Worm (Caenorhabditis elegans): ENCODE data around the gene rhgf-1.

Gene rhgf-1

DNA sequence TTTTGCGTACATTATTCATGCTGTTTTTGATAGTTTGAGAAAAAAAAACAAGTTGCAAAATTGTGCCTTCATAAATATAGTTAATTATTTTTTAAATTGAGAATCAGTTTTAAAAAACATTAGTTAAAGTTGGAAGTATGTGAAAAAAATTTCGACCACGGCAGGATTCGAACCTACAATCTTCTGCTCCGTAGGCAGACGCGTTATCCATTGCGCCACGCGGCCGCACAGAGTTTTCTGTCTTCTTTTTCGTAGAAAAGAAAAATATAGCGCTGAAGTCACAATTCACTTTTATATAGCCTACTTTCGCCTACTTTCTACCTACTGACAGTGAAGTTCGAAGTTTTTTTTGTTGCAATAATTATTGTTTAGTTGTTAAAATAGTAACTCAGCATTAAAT, 20.2 kb upstream of the rhgf-1 start (continued):
- TF ChIP-seq pbrm-1 (GFP tag; IDR thresholded peaks at IDR 0.05) (no peak; the same call in 1 of the 2 replicates), chd-7 (tag; optimal IDR thresholded peaks at IDR 0.05) (no peak), xnd-1 (tag; optimal IDR thresholded peaks at IDR 0.05) (no peak), ceh-100 (GFP tag; IDR thresholded peaks at IDR 0.05) (no peak; the same call in 1 of the 2 replicates), nhr-27 (tag; optimal IDR thresholded peaks at IDR 0.05) (no peak), lsl-1 (GFP tag; optimal IDR thresholded peaks at IDR 0.05) (no peak), K11D2.4 (GFP tag; IDR thresholded peaks at IDR 0.05) (no peak), F55B11.4 (tag; optimal IDR thresholded peaks at IDR 0.05; ENCODE audit: borderline replicate concordance, insufficient read depth) (no peak), C17E4.6 (GFP tag; IDR thresholded peaks at IDR 0.05) (no peak), C06A6.2 (GFP tag; conservative IDR thresholded peaks at IDR 0.05) (no peak), ztf-6 (GFP tag; IDR thresholded peaks at IDR 0.05) (no peak), mcd-1 (GFP tag; IDR thresholded peaks at IDR 0.05) (no peak), madf-10 (tag; optimal IDR thresholded peaks at IDR 0.05) (no peak), attf-6 (GFP tag; IDR thresholded peaks at IDR 0.05) (no peak), nfya-1 (tag; optimal IDR thresholded peaks at IDR 0.05; ENCODE audit: borderline replicate concordance, insufficient read depth) (no peak), ceh-91 (GFP tag; IDR thresholded peaks at IDR 0.05) (no peak), rcor-1 (GFP tag; IDR thresholded peaks at IDR 0.05) (0 out of 2 replicates have a peak, but pooled peaks have one; percentile 39), fkh-3 (tag; optimal IDR thresholded peaks at IDR 0.05) (no peak), Y67H2A.10 (GFP tag; conservative IDR thresholded peaks at IDR 0.05) (no peak), him-1 (tag; optimal IDR thresholded peaks at IDR 0.05) (peak; percentile 86), ztf-26 (tag; optimal IDR thresholded peaks at IDR 0.05) (peak; percentile 40), mes-4 (tag; optimal IDR thresholded peaks at IDR 0.05) (peak; percentile 43), madf-8 (GFP tag; conservative IDR thresholded peaks at IDR 0.05) (no peak), ztf-18 (tag; optimal IDR thresholded peaks at IDR 0.05) (peak; percentile 55), bed-2 (GFP tag; IDR thresholded peaks at IDR 0.05) (no peak), F23B12.7 (tag; optimal IDR thresholded peaks at IDR 0.05; ENCODE audit: insufficient read depth) (peak; percentile 62), Y95B8A.8 (GFP tag; IDR thresholded peaks at IDR 0.05) (no peak), ama-1 (optimal IDR thresholded peaks at IDR 0.05) (no peak), ama-1 (GFP tag; optimal IDR thresholded peaks at IDR 0.05) (peak in 1 of 2 experiments; percentile 79)

DNA sequence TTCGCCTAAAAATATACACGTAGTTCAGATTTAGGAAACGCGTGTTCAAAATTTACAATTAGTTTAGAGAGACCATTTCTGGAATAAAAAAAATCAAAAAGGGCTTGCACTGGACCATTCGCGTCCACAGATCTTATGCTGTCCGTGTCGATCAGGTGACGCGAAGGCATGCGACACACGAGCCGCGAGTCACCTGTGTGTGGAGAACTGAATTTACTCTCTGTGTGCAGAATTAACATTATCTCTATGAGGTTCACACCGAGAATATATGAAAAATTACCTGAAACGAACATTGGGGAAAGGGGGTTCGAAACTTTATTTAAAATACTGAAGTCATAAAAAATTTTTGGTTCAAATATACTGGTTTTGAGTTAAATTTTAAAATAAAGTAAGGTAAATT, 16.0 kb upstream of the rhgf-1 start:
- TF ChIP-seq attf-3 (GFP tag; conservative IDR thresholded peaks at IDR 0.05), result no peak
- no peak for TF ChIP-seq F55B11.4 (tag; optimal IDR thresholded peaks at IDR 0.05; ENCODE audit: borderline replicate concordance, insufficient read depth)
- no peak for TF ChIP-seq ccch-3 (GFP tag; optimal IDR thresholded peaks at IDR 0.05)
- TF ChIP-seq atf-7 (tag; optimal IDR thresholded peaks at IDR 0.05), result no peak
- no peak for TF ChIP-seq unc-130 (GFP tag; optimal IDR thresholded peaks at IDR 0.05)
- TF ChIP-seq ztf-28 (GFP tag; IDR thresholded peaks at IDR 0.05), result no peak
- TF ChIP-seq nhr-179 (tag; optimal IDR thresholded peaks at IDR 0.05), result no peak
- TF ChIP-seq mel-28 (tag; optimal IDR thresholded peaks at IDR 0.05; ENCODE audit: borderline replicate concordance), result no peak
- TF ChIP-seq ztf-3 (GFP tag; optimal IDR thresholded peaks at IDR 0.05), result no peak
- TF ChIP-seq repo-1 (tag; optimal IDR thresholded peaks at IDR 0.05), result no peak
- no peak for TF ChIP-seq ceh-40 (GFP tag; IDR thresholded peaks at IDR 0.05)
- TF ChIP-seq nhr-27 (tag; optimal IDR thresholded peaks at IDR 0.05), result no peak

DNA sequence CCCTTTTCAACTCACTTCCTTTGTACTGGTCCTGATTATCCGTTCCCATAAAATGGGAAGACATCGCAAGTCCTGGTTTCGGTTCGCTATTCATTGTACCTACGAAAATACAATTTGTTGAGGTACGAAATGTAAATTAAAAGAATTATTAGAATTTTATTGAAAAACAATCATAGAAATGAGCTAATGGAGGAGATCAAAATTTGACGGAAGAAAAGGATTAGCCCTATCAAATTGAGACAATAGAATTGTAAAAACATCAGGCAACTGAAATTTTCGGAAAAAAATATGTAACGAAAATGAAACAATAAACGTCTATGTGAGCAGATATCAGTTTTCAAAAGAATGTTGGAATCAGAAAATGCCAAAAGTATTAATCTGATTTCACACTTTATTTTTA, 10.3 kb upstream of the rhgf-1 start, which contains the start of gene mbr-1:
Gene mbr-1, minus strand, starts transcription at position 101 of the 400 bp plus-strand sequence.
- TF ChIP-seq lin-54 (GFP tag; optimal IDR thresholded peaks at IDR 0.05) (no peak), dox-1 (GFP tag; IDR thresholded peaks at IDR 0.05) (no peak), bed-1 (GFP tag; IDR thresholded peaks at IDR 0.05) (no peak), madf-8 (GFP tag; conservative IDR thresholded peaks at IDR 0.05) (no peak), Y67H2A.10 (GFP tag; conservative IDR thresholded peaks at IDR 0.05) (no peak), ccch-3 (GFP tag; optimal IDR thresholded peaks at IDR 0.05) (no peak), mcd-1 (GFP tag; IDR thresholded peaks at IDR 0.05) (no peak)
